Worm (Caenorhabditis elegans): ENCODE measurements around the gene H12C20.7.
A peak's percentile ranks its signal among the peaks of the same experiment; 100 is the strongest.

ce11 chrV:11614805-11615497 is 42.2 kb upstream of the H12C20.7 start:
- TF ChIP-seq pha-4 (GFP tag; IDR thresholded peaks at IDR 0.05) (no peak), pha-4 (tag; optimal IDR thresholded peaks at IDR 0.05) (no peak), nhr-76 (tag; optimal IDR thresholded peaks at IDR 0.05) (no peak), ama-1 (optimal IDR thresholded peaks at IDR 0.05) (no peak), aly-2 (tag; optimal IDR thresholded peaks at IDR 0.05) (no peak), ceh-62 (tag; optimal IDR thresholded peaks at IDR 0.05) (no peak), daf-19 (GFP tag; conservative IDR thresholded peaks at IDR 0.05) (no peak), mes-2 (tag; optimal IDR thresholded peaks at IDR 0.05; ENCODE audit: poor library complexity, severe bottlenecking) (no peak), spr-3 (GFP tag; optimal IDR thresholded peaks at IDR 0.05) (no peak), egl-27 (tag; optimal IDR thresholded peaks at IDR 0.05) (no peak), ceh-28 (tag; optimal IDR thresholded peaks at IDR 0.05) (no peak), ztf-7 (tag; optimal IDR thresholded peaks at IDR 0.05) (no peak), dmd-6 (GFP tag; IDR thresholded peaks at IDR 0.05) (peak; percentile 85), lin-13 (GFP tag; optimal IDR thresholded peaks at IDR 0.05) (no peak), hmg-1.1 (GFP tag; IDR thresholded peaks at IDR 0.05) (no peak)

Measured in whole organism, L4 larva.